Fruit fly (Drosophila melanogaster): Measurements from ENCODE around the gene Irk3.

- TF ChIP-seq en (GFP tag; optimal IDR thresholded peaks at IDR 0.05) (no peak), z (GFP tag; IDR thresholded peaks at IDR 0.05) (no peak), toy (GFP tag; IDR thresholded peaks at IDR 0.05) (no peak), CG2202 (tag; optimal IDR thresholded peaks at IDR 0.05) (no peak), pho (GFP tag; optimal IDR thresholded peaks at IDR 0.05) (no peak), tna (GFP tag; IDR thresholded peaks at IDR 0.05; ENCODE audit: partially characterized antibody) (no peak), fd64A (GFP tag; optimal IDR thresholded peaks at IDR 0.05) (no peak)
Observed at dm6 chr2L:18742710-18743109, 29.2 kb upstream of the Irk3 start.

All from whole organism, embryonic.